Worm (Caenorhabditis elegans) whole organism, mixed stage, embryonic: ENCODE measurements around the gene C24B9.3.

Experiments
- bed-3 ChIP-seq: fragments of 200-800 bp; sonication (Bioruptor generic); optimal IDR thresholded peaks from 3 replicates; lab custom pipeline; 2018; ENCODE audit warnings: mild to moderate bottlenecking, missing genetic modification characterization, moderate library complexity, missing compliant biosample characterization
- blmp-1 ChIP-seq: fragments of 150-350 bp; optimal IDR thresholded peaks from 2 replicates; lab custom pipeline; 2014; ENCODE audit warnings: missing biosample characterization, missing genetic modification characterization
- ceh-83 ChIP-seq: fragments of 200-800 bp; sonication (Bioruptor generic); optimal IDR thresholded peaks from 2 replicates; lab custom pipeline; 2018; ENCODE audit warnings: mild to moderate bottlenecking, missing genetic modification characterization, missing compliant biosample characterization
- ces-1 ChIP-seq: fragments of 150-350 bp; optimal IDR thresholded peaks from 2 replicates; lab custom pipeline; 2014; ENCODE audit warnings: missing biosample characterization, missing genetic modification reagents, missing genetic modification characterization
- drap-1 ChIP-seq: fragments of 200-800 bp; sonication (Bioruptor generic); optimal IDR thresholded peaks from 3 replicates; lab custom pipeline; 2018; ENCODE audit warnings: mild to moderate bottlenecking, missing genetic modification characterization, missing compliant biosample characterization
- elt-3 ChIP-seq: fragments of 150-350 bp; optimal IDR thresholded peaks from 2 replicates; lab custom pipeline; 2014; ENCODE audit warnings: missing biosample characterization, missing genetic modification characterization
- flh-1 ChIP-seq: fragments of 200-800 bp; sonication (Bioruptor generic); optimal IDR thresholded peaks from 2 replicates; lab custom pipeline; 2018; ENCODE audit warnings: mild to moderate bottlenecking, missing genetic modification characterization, moderate library complexity, missing compliant biosample characterization
- lin-13 ChIP-seq: fragments of 150-350 bp; optimal IDR thresholded peaks from 2 replicates; lab custom pipeline; 2014; ENCODE audit warnings: missing biosample characterization, missing genetic modification characterization
- lin-32 ChIP-seq: fragments of 200-800 bp; sonication (Bioruptor generic); optimal IDR thresholded peaks from 2 replicates; lab custom pipeline; 2018; ENCODE audit warnings: mild to moderate bottlenecking, missing genetic modification characterization, missing compliant biosample characterization
- lsy-2 ChIP-seq: fragments of 150-350 bp; optimal IDR thresholded peaks from 2 replicates; lab custom pipeline; 2014; ENCODE audit warnings: missing biosample characterization, missing genetic modification characterization
- mab-5 ChIP-seq: fragments of 150-350 bp; optimal IDR thresholded peaks from 2 replicates; lab custom pipeline; 2014; ENCODE audit warnings: missing biosample characterization, missing genetic modification characterization
- nhr-12 ChIP-seq: fragments of 150-350 bp; optimal IDR thresholded peaks from 2 replicates; lab custom pipeline; 2014; ENCODE audit warnings: missing biosample characterization, missing genetic modification characterization
- nhr-28 ChIP-seq: fragments of 150-350 bp; optimal IDR thresholded peaks from 2 replicates; lab custom pipeline; 2014; ENCODE audit warnings: missing biosample characterization, missing genetic modification characterization
- sptf-1 ChIP-seq: sonication (generic microtip); optimal IDR thresholded peaks from 2 replicates; lab custom pipeline; 2017; ENCODE audit warnings: mild to moderate bottlenecking, missing genetic modification characterization, moderate library complexity, missing compliant biosample characterization
- tbx-8 ChIP-seq: fragments of 200-800 bp; sonication (Bioruptor generic); optimal IDR thresholded peaks from 2 replicates; lab custom pipeline; 2018; ENCODE audit warnings: mild to moderate bottlenecking, missing genetic modification characterization, moderate library complexity, missing compliant biosample characterization
- zip-8 ChIP-seq: fragments of 150-350 bp; optimal IDR thresholded peaks from 2 replicates; lab custom pipeline; 2014; ENCODE audit warnings: missing biosample characterization, missing genetic modification characterization
- ztf-11 ChIP-seq: fragments of 150-350 bp; optimal IDR thresholded peaks from 2 replicates; lab custom pipeline; 2014; ENCODE audit warnings: missing biosample characterization, missing genetic modification characterization

C24B9.3 gene

DNA sequence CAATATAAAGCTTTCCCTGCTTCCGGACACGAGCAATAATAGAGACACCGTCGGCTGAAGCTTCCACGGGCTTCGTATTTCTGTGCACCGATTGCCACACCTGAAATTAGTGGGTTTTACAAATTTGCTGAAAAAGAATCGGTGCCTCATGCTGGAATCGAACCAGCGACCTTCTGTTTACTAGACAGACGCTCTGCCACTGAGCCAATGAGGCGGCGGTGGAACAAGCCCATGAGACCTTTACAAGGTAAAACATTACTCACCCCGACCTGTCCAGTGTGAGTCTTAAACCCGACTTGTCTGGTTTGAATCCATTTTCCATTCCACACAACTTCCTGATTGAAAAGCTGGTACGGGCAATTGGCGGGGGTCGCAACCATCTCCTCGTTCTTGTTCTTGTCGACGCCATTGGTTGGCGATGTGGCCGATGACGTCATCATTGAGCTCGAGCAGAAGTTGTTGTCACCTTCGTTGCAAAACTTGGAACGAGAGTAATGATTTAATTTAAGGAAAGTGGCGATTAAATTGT is 46.8 kb downstream of the C24B9.3 start, which contains the start of gene ndx-2:
ndx-2 (minus strand) TSS at position 479 of the 529 bp plus-strand sequence.
- no peak for TF ChIP-seq ztf-11
- TF ChIP-seq lin-13: no peak
- peak; percentile 64 for TF ChIP-seq zip-8

DNA sequence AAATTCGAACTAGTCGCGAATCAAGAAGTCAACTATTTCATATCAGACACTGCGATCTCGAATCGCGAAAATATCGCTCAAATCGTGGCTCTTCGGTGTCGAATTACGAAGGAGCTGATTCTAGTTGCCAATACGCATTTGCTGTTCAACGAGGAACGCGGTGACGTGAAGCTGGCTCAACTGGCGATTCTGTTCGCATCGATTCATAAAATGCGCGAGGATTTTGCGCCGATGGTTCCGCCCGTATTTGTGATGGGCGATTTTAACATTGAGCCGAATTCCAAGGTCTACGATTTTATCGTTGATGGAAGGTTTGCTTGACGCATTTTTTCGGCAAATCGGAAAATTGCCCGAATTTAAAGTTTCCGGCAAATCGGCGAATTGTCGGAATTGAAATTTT is 50.9 kb downstream of the C24B9.3 start:
- no peak for TF ChIP-seq nhr-12 (tag; lab: Kevin White, UChicago)
- TF ChIP-seq ztf-11: no peak
- no peak for TF ChIP-seq mab-5 (tag; lab: Kevin White, UChicago)
- no peak for TF ChIP-seq blmp-1 (tag; lab: Kevin White, UChicago)
- no peak for TF ChIP-seq elt-3
- TF ChIP-seq, all 35 proteins: peak for 0

DNA sequence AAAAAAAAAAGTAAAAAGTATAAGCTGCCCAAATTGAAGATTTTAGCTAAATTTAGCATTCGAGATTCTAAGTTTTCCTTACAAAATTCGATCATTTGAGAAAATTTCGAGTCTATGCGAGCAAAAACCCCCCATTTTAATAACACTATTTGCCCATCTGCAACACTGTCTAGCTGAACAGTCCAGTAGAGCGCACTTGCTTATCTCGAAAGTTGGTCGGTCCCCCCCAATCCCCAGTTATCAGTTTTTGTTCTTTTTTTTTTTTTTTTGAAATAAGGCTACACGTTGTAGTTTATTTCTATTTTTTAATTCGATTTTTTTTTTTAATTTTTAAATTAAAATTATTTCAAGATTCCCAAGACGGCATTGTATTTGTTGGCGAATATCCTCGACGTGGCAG is 53.7 kb downstream of the C24B9.3 start:
- TF ChIP-seq drap-1 (GFP tag; lab: Kevin White, UChicago): no peak
- TF ChIP-seq bed-3: no peak
- no peak for TF ChIP-seq lin-32 (GFP tag; lab: Kevin White, UChicago)
- TF ChIP-seq sptf-1 (tag; lab: Kevin White, UChicago): no peak
- no peak for TF ChIP-seq flh-1 (GFP tag; lab: Kevin White, UChicago)
- no peak for TF ChIP-seq nhr-12 (tag; lab: Kevin White, UChicago)
- TF ChIP-seq elt-3: no peak
- no peak for TF ChIP-seq ceh-83 (GFP tag; lab: Kevin White, UChicago)
- TF ChIP-seq tbx-8: no peak
- TF ChIP-seq ztf-11: no peak
- no peak for TF ChIP-seq ces-1 (GFP tag; lab: Kevin White, UChicago)
- no peak for TF ChIP-seq nhr-28 (tag; lab: Kevin White, UChicago)
- no peak for TF ChIP-seq lsy-2
